Worm (Caenorhabditis elegans) whole organism, early embryonic: ENCODE data around the gene R12C12.9.

Experiments
- ama-1 ChIP-seq: fragments of 150-350 bp; optimal IDR thresholded peaks from 2 replicates; lab custom pipeline; 2014
- ceh-13 ChIP-seq: fragments of 200-800 bp; sonication (Bioruptor generic); optimal IDR thresholded peaks from 2 replicates; lab custom pipeline; 2018; ENCODE audit warnings: mild to moderate bottlenecking, missing genetic modification characterization, missing compliant biosample characterization
- ceh-36 ChIP-seq: sonication (generic microtip); optimal IDR thresholded peaks from 2 replicates; lab custom pipeline; 2016; ENCODE audit warnings: missing genetic modification characterization, inconsistent platforms, missing compliant biosample characterization
- flt-1 ChIP-seq: fragments of 200-800 bp; sonication (Bioruptor generic); IDR thresholded peaks from 2 replicates; pipeline ENCODE4 v1.3.6; 2022; ENCODE audit warnings: missing genetic modification characterization, missing compliant biosample characterization
- hnd-1 ChIP-seq: sonication (generic microtip); optimal IDR thresholded peaks from 2 replicates; lab custom pipeline; 2016; ENCODE audit warnings: missing genetic modification characterization, missing compliant biosample characterization
- sea-1 ChIP-seq: fragments of 200-800 bp; sonication (Bioruptor generic); conservative IDR thresholded peaks from 2 replicates; pipeline ENCODE4 v1.3.6; 2022; ENCODE audit warnings: missing genetic modification characterization, missing compliant biosample characterization

ce11 chrII:6055927-6056326, 31.1 kb upstream of the R12C12.9 start, which contains the start of gene R12C12.7:
- TF ChIP-seq flt-1 (GFP tag; lab: Robert Waterston, UW) (no peak), ceh-13 (GFP tag; lab: Kevin White, UChicago) (no peak), ama-1 (lab: Kevin White, UChicago) (no peak), hnd-1 (no peak), sea-1 (GFP tag; lab: Robert Waterston, UW) (no peak), ceh-36 (tag; lab: Kevin White, UChicago) (no peak)
